Fruit fly (Drosophila melanogaster) whole organism, wandering third instar larva: ENCODE measurements around the gene CG32536.
A peak's percentile ranks its signal among the peaks of the same experiment; 100 is the strongest.

ENCODE experiments used
- CG32264 ChIP-seq: fragments of 200-800 bp; sonication (Bioruptor generic); optimal IDR thresholded peaks from 2 replicates; lab custom pipeline; 2016; ENCODE audit warnings: missing biosample characterization, missing genetic modification characterization
- CG9705 ChIP-seq: fragments of 200-800 bp; sonication (Bioruptor generic); optimal IDR thresholded peaks from 2 replicates; lab custom pipeline; 2018; ENCODE audit warnings: missing biosample characterization, mild to moderate bottlenecking, missing genetic modification characterization
- CrebA ChIP-seq: fragments of 200-800 bp; sonication (Bioruptor generic); optimal IDR thresholded peaks from 2 replicates; lab custom pipeline; 2016; ENCODE audit warnings: missing biosample characterization, mild to moderate bottlenecking, missing genetic modification characterization, borderline replicate concordance
- Dfd ChIP-seq: fragments of >200 bp; optimal IDR thresholded peaks from 2 replicates; lab custom pipeline; 2017; ENCODE audit warnings: missing biosample characterization, missing genetic modification characterization
- Dif ChIP-seq: fragments of 200-275, 200-300 bp; sonication (Bioruptor generic); optimal IDR thresholded peaks from 2 replicates; lab custom pipeline; 2018; ENCODE audit warnings: missing biosample characterization, missing genetic modification characterization; ENCODE audit not compliant: partially characterized antibody
- GATAd ChIP-seq: sonication (Bioruptor generic); optimal IDR thresholded peaks from 2 replicates; lab custom pipeline; 2016; ENCODE audit warnings: missing biosample characterization, missing genetic modification characterization
- HLH106 ChIP-seq: fragments of 200-800 bp; optimal IDR thresholded peaks from 3 replicates; lab custom pipeline; 2019; ENCODE audit warnings: missing biosample characterization, mild to moderate bottlenecking, missing genetic modification characterization, moderate library complexity
- Hnf4 ChIP-seq: fragments of 200-800 bp; sonication (Bioruptor generic); optimal IDR thresholded peaks from 2 replicates; lab custom pipeline; 2016; ENCODE audit warnings: missing biosample characterization, mild to moderate bottlenecking, missing genetic modification characterization
- Hr83 ChIP-seq: fragments of 200-300 bp; sonication (Bioruptor generic); optimal IDR thresholded peaks from 2 replicates; lab custom pipeline; 2016; ENCODE audit warnings: missing biosample characterization, mild to moderate bottlenecking, missing genetic modification characterization, moderate library complexity; ENCODE audit not compliant: poor library complexity, severe bottlenecking
- Jra ChIP-seq: sonication (Bioruptor generic); optimal IDR thresholded peaks from 2 replicates; lab custom pipeline; 2016; ENCODE audit warnings: missing biosample characterization, missing genetic modification characterization
- Mio ChIP-seq: sonication (Bioruptor generic); optimal IDR thresholded peaks from 2 replicates; lab custom pipeline; 2016; ENCODE audit warnings: missing biosample characterization, missing genetic modification characterization
- Myc ChIP-seq: fragments of >200 bp; optimal IDR thresholded peaks from 2 replicates; lab custom pipeline; 2017
- N ChIP-seq: fragments of >200 bp; optimal IDR thresholded peaks from 2 replicates; lab custom pipeline; 2018; ENCODE audit warnings: missing biosample characterization, missing external identifiers, missing genetic modification characterization
- OdsH ChIP-seq: fragments of 200-800 bp; sonication (Bioruptor generic); optimal IDR thresholded peaks from 2 replicates; lab custom pipeline; 2016; ENCODE audit warnings: missing biosample characterization, mild to moderate bottlenecking, missing genetic modification characterization
- Rel ChIP-seq, 2 experiments: fragments of 200-800 bp; sonication (Bioruptor generic) in 1 of 2; optimal IDR thresholded peaks; 2 replicates in 1 of 2; 3 replicates in 1 of 2; lab custom pipeline; 2016 to 2019; ENCODE audit warnings: mild to moderate bottlenecking in 2 of 2, missing biosample characterization in 2 of 2, missing genetic modification characterization in 2 of 2, moderate library complexity in 1 of 2
- Sp1 ChIP-seq: fragments of 200-800 bp; sonication (Bioruptor generic); optimal IDR thresholded peaks from 3 replicates; lab custom pipeline; 2019; ENCODE audit warnings: missing biosample characterization, mild to moderate bottlenecking, missing genetic modification characterization, moderate library complexity
- br ChIP-seq: fragments of 200-800 bp; sonication (Bioruptor generic); optimal IDR thresholded peaks from 2 replicates; lab custom pipeline; 2016; ENCODE audit warnings: missing biosample characterization, missing genetic modification characterization
- brk ChIP-seq: fragments of 200-800 bp; sonication (Bioruptor generic); optimal IDR thresholded peaks from 2 replicates; lab custom pipeline; 2016; ENCODE audit warnings: missing biosample characterization, mild to moderate bottlenecking, missing genetic modification characterization
- dl ChIP-seq, 2 experiments: fragments of 175-275, 200-275 bp in 1 of 2; fragments of 200-275 bp in 1 of 2; sonication (Bioruptor generic); optimal IDR thresholded peaks; lab custom pipeline; 2018; ENCODE audit warnings: mild to moderate bottlenecking in 2 of 2, missing biosample characterization in 2 of 2, missing genetic modification characterization in 2 of 2, moderate library complexity in 2 of 2; ENCODE audit not compliant: partially characterized antibody in 2 of 2, insufficient read depth in 1 of 2
- dmrt93B ChIP-seq: fragments of 200-800 bp; sonication (Bioruptor generic); optimal IDR thresholded peaks from 2 replicates; lab custom pipeline; 2018; ENCODE audit warnings: missing biosample characterization, mild to moderate bottlenecking, missing genetic modification characterization
- ey ChIP-seq: fragments of 200-800 bp; sonication (Bioruptor generic); optimal IDR thresholded peaks from 2 replicates; lab custom pipeline; 2016; ENCODE audit warnings: missing biosample characterization, missing genetic modification characterization
- foxo ChIP-seq, 2 experiments: fragments of 200-800 bp; sonication (Bioruptor generic); optimal IDR thresholded peaks; 2 replicates in 1 of 2; 3 replicates in 1 of 2; lab custom pipeline; 2016 to 2017; ENCODE audit warnings: missing biosample characterization in 2 of 2, missing genetic modification characterization in 2 of 2
- fru ChIP-seq: fragments of 200-800 bp; sonication (Bioruptor generic); optimal IDR thresholded peaks from 3 replicates; lab custom pipeline; 2016; ENCODE audit warnings: missing biosample characterization, mild to moderate bottlenecking, missing genetic modification characterization
- h ChIP-seq: fragments of 200-800 bp; sonication (Bioruptor generic); optimal IDR thresholded peaks from 3 replicates; lab custom pipeline; 2016; ENCODE audit warnings: missing biosample characterization, mild to moderate bottlenecking, missing genetic modification characterization
- lola ChIP-seq: fragments of >200 bp; optimal IDR thresholded peaks from 2 replicates; lab custom pipeline; 2017; ENCODE audit warnings: missing biosample characterization, missing genetic modification characterization
- pan ChIP-seq: fragments of >200 bp; optimal IDR thresholded peaks from 2 replicates; lab custom pipeline; 2017
- psq ChIP-seq: fragments of 200-800 bp; sonication (Bioruptor generic); optimal IDR thresholded peaks from 3 replicates; lab custom pipeline; 2017; ENCODE audit warnings: missing biosample characterization, mild to moderate bottlenecking, missing genetic modification characterization, moderate library complexity
- rgr ChIP-seq: fragments of 200-800 bp; sonication (Bioruptor generic); optimal IDR thresholded peaks from 3 replicates; lab custom pipeline; 2016; ENCODE audit warnings: missing biosample characterization, mild to moderate bottlenecking, missing genetic modification characterization
- sv ChIP-seq: fragments of 200-800 bp; sonication (Bioruptor generic); optimal IDR thresholded peaks from 3 replicates; lab custom pipeline; 2016; ENCODE audit warnings: missing biosample characterization, missing genetic modification characterization
- usp ChIP-seq: fragments of >200 bp; optimal IDR thresholded peaks from 2 replicates; lab custom pipeline; 2017; ENCODE audit warnings: missing biosample characterization, missing genetic modification characterization
- woc ChIP-seq: sonication (Bioruptor generic); optimal IDR thresholded peaks from 2 replicates; lab custom pipeline; 2016; ENCODE audit warnings: missing biosample characterization, mild to moderate bottlenecking, missing genetic modification characterization

The CG32536 gene

DNA sequence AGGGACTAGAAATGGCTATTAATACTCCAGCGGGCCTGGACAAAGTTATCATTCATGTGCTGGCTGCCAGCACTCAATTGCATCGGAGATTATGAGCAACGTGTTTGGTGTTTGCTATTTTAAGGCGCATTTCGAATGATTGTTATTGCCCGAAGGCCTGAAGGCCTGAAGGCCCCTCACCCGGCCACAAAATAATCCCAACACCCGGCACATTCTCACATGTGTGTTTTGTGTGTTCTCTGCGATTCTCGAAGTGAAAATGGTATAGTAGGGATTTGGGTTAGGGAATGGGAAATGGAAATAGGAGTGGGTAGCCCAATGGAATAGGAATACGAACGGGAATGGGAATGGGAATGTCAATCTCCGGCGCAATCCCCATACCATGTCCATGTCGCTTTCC is 42.2 kb upstream of the CG32536 start:
- no peak for TF ChIP-seq CG32264 (GFP tag; lab: Kevin White, UChicago)
- no peak for TF ChIP-seq Mio (GFP tag; lab: Kevin White, UChicago)
- TF ChIP-seq Hr83 (GFP tag; lab: Kevin White, UChicago), result no peak
- no peak for TF ChIP-seq Dfd (GFP tag; lab: Kevin White, UChicago)
- TF ChIP-seq Dif (GFP tag; lab: Kevin White, UChicago), result no peak
- no peak for TF ChIP-seq pan (lab: Kevin White, UChicago)
- no peak for TF ChIP-seq sv (GFP tag; lab: Kevin White, UChicago)
- no peak for TF ChIP-seq Rel (GFP tag; optimal IDR thresholded peaks at IDR 0.05; lab: Kevin White, UChicago)
- TF ChIP-seq Rel (tag; optimal IDR thresholded peaks at IDR 0.05; lab: Kevin White, UChicago), result no peak
- no peak for TF ChIP-seq OdsH (GFP tag; lab: Kevin White, UChicago)
- TF ChIP-seq psq (GFP tag; lab: Kevin White, UChicago), result no peak

dm6 chrX:19317058-19317767 is 40.5 kb upstream of the CG32536 start:
- TF ChIP-seq fru (GFP tag; lab: Kevin White, UChicago), result no peak
- no peak for TF ChIP-seq usp (GFP tag; lab: Kevin White, UChicago)
- TF ChIP-seq foxo (GFP tag; optimal IDR thresholded peaks at IDR 0.05; lab: Kevin White, UChicago), result peak in 1 of 2 experiments; percentile 22
- TF ChIP-seq OdsH (GFP tag; lab: Kevin White, UChicago), result no peak
- no peak for TF ChIP-seq dmrt93B (GFP tag; lab: Kevin White, UChicago)
- no peak for TF ChIP-seq Hnf4 (GFP tag; lab: Kevin White, UChicago)
- no peak for TF ChIP-seq CG32264 (GFP tag; lab: Kevin White, UChicago)
- no peak for TF ChIP-seq Myc (lab: Kevin White, UChicago)
- peak; percentile 9 for TF ChIP-seq psq (GFP tag; lab: Kevin White, UChicago)
- peak; percentile 10 for TF ChIP-seq sv (GFP tag; lab: Kevin White, UChicago)
- TF ChIP-seq GATAd (GFP tag; lab: Kevin White, UChicago), result no peak
- peak; percentile 27 for TF ChIP-seq Sp1 (GFP tag; lab: Kevin White, UChicago)
- no peak for TF ChIP-seq Rel (GFP tag; optimal IDR thresholded peaks at IDR 0.05; lab: Kevin White, UChicago)
- no peak for TF ChIP-seq Rel (tag; optimal IDR thresholded peaks at IDR 0.05; lab: Kevin White, UChicago)
- no peak for TF ChIP-seq lola (GFP tag; lab: Kevin White, UChicago)
- peak; percentile 41 for TF ChIP-seq HLH106 (tag; lab: Kevin White, UChicago)
- no peak for TF ChIP-seq br (GFP tag; lab: Kevin White, UChicago)
- no peak for TF ChIP-seq Jra (GFP tag; lab: Kevin White, UChicago)
- TF ChIP-seq N (GFP tag; lab: Kevin White, UChicago), result no peak
- TF ChIP-seq dl (GFP tag; optimal IDR thresholded peaks at IDR 0.05; lab: Kevin White, UChicago; ENCODE audit: insufficient read depth in 1 of 2, partially characterized antibody in 2 of 2), result no peak
- no peak for TF ChIP-seq CG9705 (GFP tag; lab: Kevin White, UChicago)
- no peak for TF ChIP-seq CrebA (GFP tag; lab: Kevin White, UChicago)
- no peak for TF ChIP-seq woc
- no peak for TF ChIP-seq brk (GFP tag; lab: Kevin White, UChicago)

- TF ChIP-seq rgr (GFP tag; lab: Kevin White, UChicago), result no peak
- TF ChIP-seq br (GFP tag; lab: Kevin White, UChicago), result peak; percentile 36
- TF ChIP-seq h (GFP tag; lab: Kevin White, UChicago), result peak; percentile 36
- TF ChIP-seq ey (GFP tag; lab: Kevin White, UChicago), result peak; percentile 42
- TF ChIP-seq OdsH (GFP tag; lab: Kevin White, UChicago), result peak; percentile 12
- peak in 1 of 2 experiments; percentile 31 for TF ChIP-seq foxo (GFP tag; optimal IDR thresholded peaks at IDR 0.05; lab: Kevin White, UChicago)
These were observed 39.9 kb upstream of the CG32536 start for dm6 chrX:19316583-19316982.
